Worm (Caenorhabditis elegans) whole organism, late embryonic: ENCODE measurements around the gene R05H11.1.

Experiments
- K09A11.1 ChIP-seq: sonication (generic microtip); optimal IDR thresholded peaks from 2 replicates; lab custom pipeline; 2017; ENCODE audit warnings: antibody characterized with exemption, mild to moderate bottlenecking, missing genetic modification characterization, missing compliant biosample characterization; ENCODE audit not compliant: insufficient read depth
- ceh-31 ChIP-seq: sonication (generic microtip); optimal IDR thresholded peaks from 2 replicates; lab custom pipeline; 2016; ENCODE audit warnings: missing genetic modification characterization, missing compliant biosample characterization
- ceh-34 ChIP-seq: sonication (generic microtip); optimal IDR thresholded peaks from 2 replicates; lab custom pipeline; 2016; ENCODE audit warnings: mild to moderate bottlenecking, missing genetic modification characterization, missing compliant biosample characterization
- dmd-4 ChIP-seq: sonication (generic microtip); optimal IDR thresholded peaks from 2 replicates; lab custom pipeline; 2016; ENCODE audit warnings: borderline replicate concordance, missing genetic modification characterization, missing compliant biosample characterization
- fax-1 ChIP-seq: sonication (generic microtip); optimal IDR thresholded peaks from 2 replicates; lab custom pipeline; 2016; ENCODE audit warnings: missing genotype, missing genetic modification characterization, missing compliant biosample characterization
- hlh-15 ChIP-seq: sonication (generic microtip); optimal IDR thresholded peaks from 2 replicates; lab custom pipeline; 2016; ENCODE audit warnings: missing genetic modification characterization, missing compliant biosample characterization
- pqm-1 ChIP-seq: sonication (generic microtip); optimal IDR thresholded peaks from 2 replicates; lab custom pipeline; 2016; ENCODE audit warnings: missing genetic modification characterization, missing compliant biosample characterization
- pros-1 ChIP-seq: fragments of 150-350 bp; optimal IDR thresholded peaks from 2 replicates; lab custom pipeline; 2014; ENCODE audit warnings: missing biosample characterization, missing genetic modification reagents, missing genetic modification characterization
- sox-4 ChIP-seq: sonication (generic microtip); optimal IDR thresholded peaks from 2 replicates; lab custom pipeline; 2017; ENCODE audit warnings: mild to moderate bottlenecking, missing genetic modification characterization, inconsistent platforms, missing compliant biosample characterization
- tbx-2 ChIP-seq: sonication (generic microtip); optimal IDR thresholded peaks from 2 replicates; lab custom pipeline; 2016; ENCODE audit warnings: missing genetic modification characterization, missing compliant biosample characterization
- unc-55 ChIP-seq: sonication (generic microtip); optimal IDR thresholded peaks from 2 replicates; lab custom pipeline; 2017; ENCODE audit warnings: missing biosample characterization, missing genetic modification reagents, missing genetic modification characterization
- unc-86 ChIP-seq: sonication (generic microtip); optimal IDR thresholded peaks from 2 replicates; lab custom pipeline; 2016; ENCODE audit warnings: missing genetic modification characterization, missing compliant biosample characterization

- no peak for TF ChIP-seq hlh-15 (tag; lab: Kevin White, UChicago)
- no peak for TF ChIP-seq ceh-34
- no peak for TF ChIP-seq ceh-31 (tag; lab: Kevin White, UChicago)
- TF ChIP-seq pqm-1 (tag; lab: Kevin White, UChicago) = no peak
- no peak for TF ChIP-seq unc-86
- no peak for TF ChIP-seq dmd-4 (tag; lab: Kevin White, UChicago)
- TF ChIP-seq tbx-2 (tag; lab: Kevin White, UChicago) = no peak
- TF ChIP-seq fax-1 = no peak
- no peak for TF ChIP-seq K09A11.1 (tag; lab: Kevin White, UChicago)
- no peak for TF ChIP-seq pros-1
- TF ChIP-seq sox-4 = no peak
- TF ChIP-seq unc-55 (GFP tag; lab: Kevin White, UChicago) = no peak
Observed at ce11 chrIII:6798906-6799305, 3.5 kb downstream of the R05H11.1 start.
